Worm (Caenorhabditis elegans): ENCODE data around the gene cki-2.

DNA sequence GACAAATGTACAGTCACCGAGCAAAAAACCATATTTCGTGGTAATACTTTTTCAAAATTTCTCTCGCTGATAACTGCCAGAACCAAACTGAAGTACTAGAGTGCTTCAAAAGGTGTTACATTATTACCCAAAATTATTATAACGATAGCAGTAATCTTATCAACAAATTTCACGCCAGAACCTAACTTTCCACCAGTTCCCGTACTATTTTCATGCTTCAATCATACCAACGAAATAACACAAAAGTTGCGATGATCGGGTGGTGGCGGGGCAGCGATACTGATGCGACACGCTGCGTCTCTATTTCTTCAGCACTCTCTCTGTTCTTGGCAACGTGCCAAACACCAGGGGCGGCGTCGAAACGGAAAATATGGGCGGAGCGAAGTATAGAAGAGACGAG, 7.3 kb upstream of the cki-2 start:
- no peak for TF ChIP-seq nhr-11 (tag; optimal IDR thresholded peaks at IDR 0.05)
- no peak for TF ChIP-seq lin-39 (tag; optimal IDR thresholded peaks at IDR 0.05)
- TF ChIP-seq unc-62 (GFP tag; optimal IDR thresholded peaks at IDR 0.05), result no peak
- no peak for TF ChIP-seq fkh-10 (GFP tag; optimal IDR thresholded peaks at IDR 0.05)
- no peak for TF ChIP-seq unc-130 (tag; optimal IDR thresholded peaks at IDR 0.05)
- TF ChIP-seq elt-3 (tag; optimal IDR thresholded peaks at IDR 0.05), result peak in 1 of 6 experiments; percentile 4
- TF ChIP-seq rnt-1 (tag; optimal IDR thresholded peaks at IDR 0.05), result peak; percentile 66
- TF ChIP-seq lin-13 (GFP tag; optimal IDR thresholded peaks at IDR 0.05), result no peak
- no peak for TF ChIP-seq fos-1 (tag; optimal IDR thresholded peaks at IDR 0.05)
- no peak for TF ChIP-seq zag-1 (tag; optimal IDR thresholded peaks at IDR 0.05)
- no peak for TF ChIP-seq mep-1 (tag; optimal IDR thresholded peaks at IDR 0.05)
- no peak for TF ChIP-seq ztf-4 (tag; optimal IDR thresholded peaks at IDR 0.05)

Data from whole organism, L1 larva.